Worm (Caenorhabditis elegans) whole organism, young adult: ENCODE data around the gene ykt-6.

ENCODE experiments used
- F49E8.2 ChIP-seq: sonication (generic microtip); optimal IDR thresholded peaks from 3 replicates; lab custom pipeline; 2017; ENCODE audit warnings: missing genetic modification characterization, mild to moderate bottlenecking, missing compliant biosample characterization, antibody characterized with exemption, moderate library complexity; ENCODE audit not compliant: insufficient read depth
- lag-1 ChIP-seq: fragments of 200-800 bp; sonication (Bioruptor generic); IDR thresholded peaks from 2 replicates; pipeline ENCODE4 v1.3.6; 2022; ENCODE audit warnings: missing genetic modification reagents, missing genetic modification characterization, missing compliant biosample characterization
- unc-62 ChIP-seq: fragments of 150-350 bp; optimal IDR thresholded peaks from 2 replicates; lab custom pipeline; 2014; ENCODE audit warnings: missing biosample characterization, missing genetic modification reagents, missing genetic modification characterization

DNA sequence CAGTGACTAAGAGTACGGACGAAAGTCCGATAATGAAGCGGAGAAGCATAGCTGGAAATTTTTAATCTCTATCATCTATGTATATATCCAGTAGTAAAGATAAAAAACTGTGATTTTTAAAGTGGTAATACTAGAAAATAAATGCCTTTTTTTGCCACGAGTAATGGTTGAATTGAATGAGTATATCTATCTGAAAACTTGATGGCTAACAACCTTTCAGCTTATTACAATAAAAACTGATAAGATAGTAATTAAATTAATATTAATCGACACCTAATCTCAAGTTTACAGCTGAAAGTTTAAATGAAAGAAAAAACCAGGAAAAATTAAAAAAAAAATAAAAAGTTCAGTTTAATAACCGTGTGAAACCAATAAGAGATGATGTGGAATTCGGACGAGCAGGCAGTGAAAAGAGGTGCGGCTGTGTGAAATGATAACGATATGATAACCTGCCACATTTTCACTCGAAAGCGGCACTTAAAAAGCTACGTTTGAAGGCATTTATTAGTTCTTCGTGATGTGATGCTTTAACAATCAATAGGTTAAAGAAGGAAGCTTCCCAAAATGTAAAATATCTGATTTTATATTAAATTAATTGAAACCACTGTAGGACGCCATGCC is 27.6 kb upstream of the ykt-6 start, which contains the start of gene nspg-6:
- TF ChIP-seq unc-62, result no peak
- TF ChIP-seq lag-1 (GFP tag; lab: Robert Waterston, UW), result no peak
- no peak for TF ChIP-seq F49E8.2
